Fruit fly (Drosophila melanogaster): Measurements from ENCODE around the gene CG14285.
A peak's percentile ranks its signal among the peaks of the same experiment; 100 is the strongest.

CG14285 gene

dm6 chr3R:18987428-18988416 lies 37.2 kb upstream of the CG14285 start (continued):
- TF ChIP-seq sqz (GFP tag; optimal IDR thresholded peaks at IDR 0.05) (peak; percentile 34), jumu (GFP tag; optimal IDR thresholded peaks at IDR 0.05) (peak; percentile 20), CG17385 (GFP tag; optimal IDR thresholded peaks at IDR 0.05) (peak; percentile 22), CG14667 (GFP tag; IDR thresholded peaks at IDR 0.05) (no peak), CG11504 (tag; optimal IDR thresholded peaks at IDR 0.05) (peak; percentile 40), Med (GFP tag) (peak; percentile 48), CG5180 (GFP tag; optimal IDR thresholded peaks at IDR 0.05) (peak; percentile 90), CG12391 (tag; optimal IDR thresholded peaks at IDR 0.05) (peak; percentile 23), CG10543 (GFP tag; optimal IDR thresholded peaks at IDR 0.05) (peak; percentile 72), Oli (tag; optimal IDR thresholded peaks at IDR 0.05) (no peak), nau (GFP tag; optimal IDR thresholded peaks at IDR 0.05) (peak; percentile 20), CG4707 (GFP tag; optimal IDR thresholded peaks at IDR 0.05) (peak; percentile 18), chinmo (GFP tag; IDR thresholded peaks at IDR 0.05; ENCODE audit: partially characterized antibody) (0 out of 4 replicates have a peak, but pooled peaks have one; percentile 59), abd-A (tag; optimal IDR thresholded peaks at IDR 0.05) (peak; percentile 42), Fer1 (GFP tag; optimal IDR thresholded peaks at IDR 0.05) (peak; percentile 42), CG14050 (GFP tag; IDR thresholded peaks at IDR 0.05) (no peak), wdn (GFP tag; IDR thresholded peaks at IDR 0.05) (no peak), az2 (GFP tag; optimal IDR thresholded peaks at IDR 0.05) (peak; percentile 14), CG17328 (GFP tag; IDR thresholded peaks at IDR 0.05) (peak; percentile 16; the same call in 1 of the 2 replicates), CG2712 (tag; optimal IDR thresholded peaks at IDR 0.05) (peak; percentile 24), CG10979 (tag; optimal IDR thresholded peaks at IDR 0.05) (peak; percentile 51), Side (GFP tag; optimal IDR thresholded peaks at IDR 0.05) (no peak), gt (GFP tag; IDR thresholded peaks at IDR 0.05) (no peak), dm (GFP tag; optimal IDR thresholded peaks at IDR 0.05) (no peak), CG3838 (GFP tag; optimal IDR thresholded peaks at IDR 0.05) (no peak), CoRest (tag; optimal IDR thresholded peaks at IDR 0.05) (peak; percentile 9)

dm6 chr3R:18988957-18989818 lies 35.7 kb upstream of the CG14285 start:
- TF ChIP-seq CG9817 (tag; optimal IDR thresholded peaks at IDR 0.05) (no peak), CG6683 (GFP tag; optimal IDR thresholded peaks at IDR 0.05) (no peak), CG8944 (GFP tag; optimal IDR thresholded peaks at IDR 0.05) (no peak), CG13894 (tag; optimal IDR thresholded peaks at IDR 0.05) (no peak), gsb-n (tag; optimal IDR thresholded peaks at IDR 0.05) (peak; percentile 63), Camta (GFP tag; optimal IDR thresholded peaks at IDR 0.05) (no peak), CG12104 (GFP tag; optimal IDR thresholded peaks at IDR 0.05) (no peak), grn (GFP tag; optimal IDR thresholded peaks at IDR 0.05) (peak; percentile 44), Blimp-1 (GFP tag; optimal IDR thresholded peaks at IDR 0.05) (peak; percentile 27), Taf1 (GFP tag; IDR thresholded peaks at IDR 0.05) (no peak), Nf-YA (GFP tag; IDR thresholded peaks at IDR 0.05) (no peak), chif (GFP tag; optimal IDR thresholded peaks at IDR 0.05) (no peak), ewg (GFP tag; optimal IDR thresholded peaks at IDR 0.05) (no peak), oc (tag; optimal IDR thresholded peaks at IDR 0.05) (peak; percentile 22), zfh1 (GFP tag; IDR thresholded peaks at IDR 0.05) (0 out of 3 replicates have a peak, but pooled peaks have one; percentile 33), fd3F (GFP tag; optimal IDR thresholded peaks at IDR 0.05) (no peak), pros (GFP tag; optimal IDR thresholded peaks at IDR 0.05) (peak; percentile 57), CG7556 (GFP tag; optimal IDR thresholded peaks at IDR 0.05) (no peak), CG3163 (GFP tag; optimal IDR thresholded peaks at IDR 0.05) (no peak), Lim3 (GFP tag; IDR thresholded peaks at IDR 0.05) (no peak), odd (GFP tag; optimal IDR thresholded peaks at IDR 0.05) (no peak)

All from whole organism, embryonic.